Fruit fly (Drosophila melanogaster): ENCODE measurements around the gene CG4213.

Gene CG4213

DNA sequence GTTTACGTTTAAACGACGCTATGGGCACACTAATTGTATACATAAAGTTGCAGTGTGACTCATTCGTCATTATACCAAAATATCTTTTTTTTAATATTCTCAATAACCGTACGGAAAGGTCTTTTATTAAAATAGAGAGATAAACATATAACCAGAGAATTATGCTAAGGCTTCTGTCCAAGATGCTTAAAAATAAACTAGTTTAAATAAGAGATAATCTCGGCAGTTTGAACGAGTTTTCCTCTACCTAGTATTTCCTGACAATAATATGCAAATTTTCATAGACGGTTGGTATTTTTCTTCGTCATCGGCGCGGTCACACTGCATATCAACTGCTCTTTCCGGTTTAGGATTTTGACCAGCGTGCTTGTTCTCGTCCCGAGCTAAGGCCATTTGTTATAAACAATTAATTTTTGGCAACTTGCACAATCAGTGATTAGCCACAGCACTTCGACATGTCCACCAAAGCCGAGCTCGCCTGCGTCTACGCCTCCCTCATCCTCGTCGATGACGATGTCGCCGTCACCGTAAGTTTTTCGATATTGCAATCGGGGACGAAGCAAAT is 17.7 kb upstream of the CG4213 start, which contains the start of the genes CG13690 and RpLP1 (continued):
- TF ChIP-seq CG11504 (tag; optimal IDR thresholded peaks at IDR 0.05): peak; percentile 76
- TF ChIP-seq sug (tag; optimal IDR thresholded peaks at IDR 0.05): peak; percentile 73
- TF ChIP-seq slbo (GFP tag; IDR thresholded peaks at IDR 0.05): peak; percentile 37; the same call in 1 of the 2 replicates
- TF ChIP-seq so (GFP tag; IDR thresholded peaks at IDR 0.05): no peak
- TF ChIP-seq CG3726 (GFP tag; IDR thresholded peaks at IDR 0.05): no peak
- 0 out of 3 replicates have a peak, but pooled peaks have one; percentile 22 for TF ChIP-seq CG34422 (GFP tag; IDR thresholded peaks at IDR 0.05)
- TF ChIP-seq onecut (GFP tag; IDR thresholded peaks at IDR 0.05): peak; percentile 77
- peak; percentile 72 for TF ChIP-seq en (GFP tag; optimal IDR thresholded peaks at IDR 0.05)
- TF ChIP-seq rib (GFP tag; IDR thresholded peaks at IDR 0.05): no peak; the same call in 1 of the 2 replicates
- no peak for TF ChIP-seq hb (GFP tag; IDR thresholded peaks at IDR 0.05; ENCODE audit: partially characterized antibody)
- TF ChIP-seq CG14050 (GFP tag; IDR thresholded peaks at IDR 0.05): peak; percentile 25; the same call in 1 of the 3 replicates
- peak; percentile 79 for TF ChIP-seq CG1233 (GFP tag; optimal IDR thresholded peaks at IDR 0.05)
- TF ChIP-seq her (GFP tag; optimal IDR thresholded peaks at IDR 0.05): peak; percentile 66
- peak; percentile 85 for TF ChIP-seq HHEX (GFP tag; optimal IDR thresholded peaks at IDR 0.05)
- TF ChIP-seq CG17802 (tag; optimal IDR thresholded peaks at IDR 0.05): peak; percentile 9
- peak; percentile 77 for TF ChIP-seq CG2202 (tag; optimal IDR thresholded peaks at IDR 0.05)
- TF ChIP-seq exex (tag; optimal IDR thresholded peaks at IDR 0.05): peak; percentile 51
- TF ChIP-seq CG17361 (GFP tag; IDR thresholded peaks at IDR 0.05): peak; percentile 85
- peak; percentile 50; the same call in 1 of the 2 replicates for TF ChIP-seq Awh (GFP tag; IDR thresholded peaks at IDR 0.05)
- TF ChIP-seq maf-S (GFP tag; optimal IDR thresholded peaks at IDR 0.05): peak; percentile 67
- peak; percentile 64 for TF ChIP-seq dmrt11E (tag; optimal IDR thresholded peaks at IDR 0.05)
- TF ChIP-seq CG8359 (GFP tag; optimal IDR thresholded peaks at IDR 0.05; ENCODE audit: borderline replicate concordance): peak; percentile 70
- peak; percentile 36 for TF ChIP-seq pum (GFP tag; optimal IDR thresholded peaks at IDR 0.05)
- TF ChIP-seq CG8765 (GFP tag; IDR thresholded peaks at IDR 0.05): no peak
- TF ChIP-seq zfh1 (GFP tag; IDR thresholded peaks at IDR 0.05): peak; percentile 76
- peak; percentile 42 for TF ChIP-seq emc (GFP tag; optimal IDR thresholded peaks at IDR 0.05)
- peak; percentile 44 for TF ChIP-seq CG3995 (GFP tag; optimal IDR thresholded peaks at IDR 0.05)
- peak; percentile 82 for TF ChIP-seq CG12104 (GFP tag; optimal IDR thresholded peaks at IDR 0.05)
- peak; percentile 24; the same call in 1 of the 3 replicates for TF ChIP-seq Optix (GFP tag; IDR thresholded peaks at IDR 0.05)
- TF ChIP-seq salm (tag; optimal IDR thresholded peaks at IDR 0.05): peak; percentile 80
- TF ChIP-seq CHES-1-like (GFP tag; optimal IDR thresholded peaks at IDR 0.05): peak; percentile 76
- no peak for TF ChIP-seq croc (GFP tag; conservative IDR thresholded peaks at IDR 0.05)
- no peak for TF ChIP-seq CG10959 (GFP tag; IDR thresholded peaks at IDR 0.05)
- no peak for TF ChIP-seq CG5953 (GFP tag; IDR thresholded peaks at IDR 0.05)
- TF ChIP-seq Deaf1 (tag; optimal IDR thresholded peaks at IDR 0.05): peak; percentile 50
- peak; percentile 51 for TF ChIP-seq ac (GFP tag; optimal IDR thresholded peaks at IDR 0.05)
- peak; percentile 83 for TF ChIP-seq kay (GFP tag; optimal IDR thresholded peaks at IDR 0.05)
- TF ChIP-seq HLH54F (GFP tag; optimal IDR thresholded peaks at IDR 0.05): peak; percentile 31
- TF ChIP-seq ci (GFP tag; IDR thresholded peaks at IDR 0.05): peak; percentile 92
- TF ChIP-seq Fer2 (tag; optimal IDR thresholded peaks at IDR 0.05): peak; percentile 27
- TF ChIP-seq Dfd (GFP tag; optimal IDR thresholded peaks at IDR 0.05): no peak
- peak; percentile 84 for TF ChIP-seq CG17385 (GFP tag; optimal IDR thresholded peaks at IDR 0.05)
- TF ChIP-seq Ets65A (GFP tag): peak; percentile 95
- TF ChIP-seq CkIIα-i1 (GFP tag; IDR thresholded peaks at IDR 0.05): no peak
- TF ChIP-seq CG31365 (tag; optimal IDR thresholded peaks at IDR 0.05): peak; percentile 72
- TF ChIP-seq Hsf (GFP tag; optimal IDR thresholded peaks at IDR 0.05): peak; percentile 78
- TF ChIP-seq CG8089 (GFP tag; optimal IDR thresholded peaks at IDR 0.05): peak; percentile 72
- no peak for TF ChIP-seq CG9215 (GFP tag; IDR thresholded peaks at IDR 0.05)
- TF ChIP-seq NC2α (GFP tag; optimal IDR thresholded peaks at IDR 0.05): no peak
- TF ChIP-seq trh (GFP tag; optimal IDR thresholded peaks at IDR 0.05): peak; percentile 10
- TF ChIP-seq Ravus (GFP tag; IDR thresholded peaks at IDR 0.05): no peak
- TF ChIP-seq tgo (GFP tag; IDR thresholded peaks at IDR 0.05): peak; percentile 31; the same call in 2 of the 3 replicates

Data from whole organism, embryonic.